Worm (Caenorhabditis elegans) whole organism, L4 larva: ENCODE results near the gene K08H2.4.

Source experiments
- D1046.2 ChIP-seq: fragments of 200-800 bp; sonication (Bioruptor generic); IDR thresholded peaks from 2 replicates; pipeline ENCODE4 v1.3.6; 2022; ENCODE audit warnings: missing genetic modification characterization, missing compliant biosample characterization
- Y48G9A.11 ChIP-seq: fragments of 200-800 bp; sonication (Bioruptor generic); IDR thresholded peaks from 2 replicates; pipeline ENCODE4 v1.3.6; 2022; ENCODE audit warnings: missing genetic modification reagents, missing genetic modification characterization, missing compliant biosample characterization
- Y75B8A.6 ChIP-seq: fragments of 200-800 bp; sonication (Bioruptor generic); IDR thresholded peaks from 2 replicates; pipeline ENCODE4 v1.3.6; 2022; ENCODE audit warnings: missing genetic modification reagents, missing genetic modification characterization, missing compliant biosample characterization
- ZK546.5 ChIP-seq, 2 experiments: sonication (generic microtip); optimal IDR thresholded peaks; 2 replicates each; lab custom pipeline; 2017; ENCODE audit warnings: missing biosample characterization in 2 of 2, missing genetic modification characterization in 2 of 2
- aha-1 ChIP-seq: fragments of 150-350 bp; peaks from one replicate; lab custom pipeline; 2014; ENCODE audit warnings: missing biosample characterization, missing genetic modification characterization
- attf-4 ChIP-seq: sonication (generic microtip); optimal IDR thresholded peaks from 3 replicates; lab custom pipeline; 2017; ENCODE audit warnings: missing biosample characterization, missing genetic modification characterization
- daf-16 ChIP-seq, 3 experiments: sonication (generic microtip); optimal IDR thresholded peaks; 2 replicates each; lab custom pipeline; 2016 to 2017; ENCODE audit warnings: missing genetic modification characterization in 3 of 3, missing genetic modification reagents in 3 of 3, mild to moderate bottlenecking in 2 of 3, missing compliant biosample characterization in 2 of 3, missing biosample characterization in 1 of 3, moderate library complexity in 1 of 3
- dmd-6 ChIP-seq: fragments of 200-800 bp; sonication (Bioruptor generic); IDR thresholded peaks from 2 replicates; pipeline ENCODE4 v1.3.6; 2022; ENCODE audit warnings: missing genetic modification reagents, missing genetic modification characterization, missing compliant biosample characterization
- dmd-9 ChIP-seq: fragments of 200-800 bp; sonication (Bioruptor generic); IDR thresholded peaks from 2 replicates; pipeline ENCODE4 v1.3.6; 2022; ENCODE audit warnings: missing genetic modification reagents, missing genetic modification characterization, missing compliant biosample characterization
- dpl-1 ChIP-seq: fragments of 150-350 bp; optimal IDR thresholded peaks from 2 replicates; lab custom pipeline; 2014; ENCODE audit warnings: missing biosample characterization, missing genetic modification reagents, missing genetic modification characterization
- duxl-1 ChIP-seq: sonication (generic microtip); optimal IDR thresholded peaks from 2 replicates; lab custom pipeline; 2016; ENCODE audit warnings: mild to moderate bottlenecking, missing genetic modification characterization, moderate library complexity, missing compliant biosample characterization; ENCODE audit not compliant: poor library complexity
- dve-1 ChIP-seq: sonication (generic microtip); optimal IDR thresholded peaks from 2 replicates; lab custom pipeline; 2017; ENCODE audit warnings: antibody characterized with exemption, mild to moderate bottlenecking, missing genetic modification characterization, missing compliant biosample characterization; ENCODE audit not compliant: insufficient read depth
- egl-27 ChIP-seq: sonication (generic microtip); optimal IDR thresholded peaks from 3 replicates; lab custom pipeline; 2017; ENCODE audit warnings: missing biosample characterization, missing genetic modification reagents, missing genetic modification characterization
- egl-43 ChIP-seq: fragments of 200-800 bp; sonication (Bioruptor generic); IDR thresholded peaks from 2 replicates; pipeline ENCODE4 v1.3.6; 2022; ENCODE audit warnings: missing genetic modification reagents, missing genetic modification characterization, missing compliant biosample characterization
- gei-8 ChIP-seq: fragments of 200-800 bp; sonication (Bioruptor generic); optimal IDR thresholded peaks from 2 replicates; lab custom pipeline; 2018; ENCODE audit warnings: mild to moderate bottlenecking, missing genetic modification characterization, missing compliant biosample characterization
- hif-1 ChIP-seq, 2 experiments: sonication (generic microtip); optimal IDR thresholded peaks; 2 replicates each; lab custom pipeline; 2016 to 2017; ENCODE audit warnings: missing compliant biosample characterization in 2 of 2, missing genetic modification characterization in 2 of 2, missing genetic modification reagents in 2 of 2, missing genotype in 2 of 2, mild to moderate bottlenecking in 1 of 2
- hlh-11 ChIP-seq: fragments of 200-800 bp; sonication (Bioruptor generic); optimal IDR thresholded peaks from 2 replicates; lab custom pipeline; 2018; ENCODE audit warnings: mild to moderate bottlenecking, missing genetic modification characterization, missing compliant biosample characterization
- hlh-30 ChIP-seq: sonication (generic microtip); optimal IDR thresholded peaks from 2 replicates; lab custom pipeline; 2017; ENCODE audit warnings: antibody characterized with exemption, mild to moderate bottlenecking, missing genetic modification characterization, missing compliant biosample characterization; ENCODE audit not compliant: insufficient read depth
- lim-7 ChIP-seq: fragments of 200-800 bp; sonication (Bioruptor generic); IDR thresholded peaks from 2 replicates; pipeline ENCODE4 v1.3.6; 2022; ENCODE audit warnings: missing genetic modification characterization, missing compliant biosample characterization
- lin-13 ChIP-seq: fragments of 150-350 bp; optimal IDR thresholded peaks from 2 replicates; lab custom pipeline; 2014; ENCODE audit warnings: missing biosample characterization, missing genetic modification reagents, missing genetic modification characterization
- lin-15B ChIP-seq: fragments of 150-350 bp; sonication (generic microtip); optimal IDR thresholded peaks from 3 replicates; lab custom pipeline; 2014; ENCODE audit warnings: missing biosample characterization, missing genetic modification characterization
- lin-29 ChIP-seq: fragments of 200-800 bp; sonication (Bioruptor generic); IDR thresholded peaks from 2 replicates; pipeline ENCODE4 v1.3.6; 2022; ENCODE audit warnings: missing genetic modification reagents, missing genetic modification characterization, missing compliant biosample characterization
- lin-38 ChIP-seq: fragments of 200-800 bp; sonication (Bioruptor generic); IDR thresholded peaks from 2 replicates; pipeline ENCODE4 v1.3.6; 2022; ENCODE audit warnings: missing genetic modification reagents, missing genetic modification characterization, missing compliant biosample characterization
- madf-9 ChIP-seq: fragments of 200-800 bp; sonication (Bioruptor generic); conservative IDR thresholded peaks from 2 replicates; pipeline ENCODE4 v1.3.6; 2022; ENCODE audit warnings: missing genetic modification reagents, missing genetic modification characterization, missing compliant biosample characterization
- mep-1 ChIP-seq: fragments of 150-350 bp; sonication (generic microtip); optimal IDR thresholded peaks from 3 replicates; lab custom pipeline; 2014; ENCODE audit warnings: missing biosample characterization, missing genetic modification characterization
- mes-2 ChIP-seq: sonication (generic microtip); optimal IDR thresholded peaks from 2 replicates; lab custom pipeline; 2016; ENCODE audit warnings: missing genotype, mild to moderate bottlenecking, missing genetic modification characterization, missing compliant biosample characterization; ENCODE audit not compliant: poor library complexity, severe bottlenecking
- mxl-3 ChIP-seq: fragments of 200-800 bp; sonication (Bioruptor generic); optimal IDR thresholded peaks from 2 replicates; lab custom pipeline; 2018; ENCODE audit warnings: mild to moderate bottlenecking, missing genetic modification characterization, missing compliant biosample characterization
- nhr-10 ChIP-seq: fragments of 150-350 bp; optimal IDR thresholded peaks from 2 replicates; lab custom pipeline; 2014; ENCODE audit warnings: missing biosample characterization, missing genetic modification characterization
- nhr-28 ChIP-seq: fragments of 150-350 bp; optimal IDR thresholded peaks from 2 replicates; lab custom pipeline; 2014; ENCODE audit warnings: missing biosample characterization, missing genetic modification characterization
- nhr-6 ChIP-seq: fragments of 150-350 bp; optimal IDR thresholded peaks from 2 replicates; lab custom pipeline; 2014; ENCODE audit warnings: missing biosample characterization, missing genetic modification characterization
- pqm-1 ChIP-seq: sonication (generic microtip); optimal IDR thresholded peaks from 2 replicates; lab custom pipeline; 2017; ENCODE audit warnings: missing biosample characterization, missing genetic modification characterization
- rbr-2 ChIP-seq: sonication (generic microtip); optimal IDR thresholded peaks from 2 replicates; lab custom pipeline; 2016; ENCODE audit warnings: missing genotype, missing genetic modification characterization, missing compliant biosample characterization
- spr-1 ChIP-seq: sonication (generic microtip); optimal IDR thresholded peaks from 2 replicates; lab custom pipeline; 2016; ENCODE audit warnings: mild to moderate bottlenecking, missing genetic modification characterization, missing compliant biosample characterization
- spr-3 ChIP-seq: fragments of 200-800 bp; sonication (Bioruptor generic); optimal IDR thresholded peaks from 2 replicates; lab custom pipeline; 2018; ENCODE audit warnings: mild to moderate bottlenecking, missing genetic modification characterization, missing compliant biosample characterization
- unc-39 ChIP-seq: sonication (generic microtip); optimal IDR thresholded peaks from 2 replicates; lab custom pipeline; 2017; ENCODE audit warnings: missing biosample characterization, missing genetic modification characterization
- unc-62 ChIP-seq, 3 experiments: fragments of 150-350 bp in 1 of 3; sonication (generic microtip); optimal IDR thresholded peaks in 2 of 3; peaks in 1 of 3; 1 replicate in 1 of 3; 2 replicates in 2 of 3; lab custom pipeline; 2014 to 2017; ENCODE audit warnings: missing biosample characterization in 3 of 3, missing genetic modification characterization in 3 of 3, missing genetic modification reagents in 3 of 3, missing genotype in 1 of 3
- vab-7 ChIP-seq: fragments of 200-800 bp; sonication (Bioruptor generic); IDR thresholded peaks from 2 replicates; pipeline ENCODE4 v1.3.6; 2022; ENCODE audit warnings: missing genetic modification reagents, missing genetic modification characterization, missing compliant biosample characterization
- zfp-2 ChIP-seq: sonication (generic microtip); optimal IDR thresholded peaks from 2 replicates; lab custom pipeline; 2016; ENCODE audit warnings: mild to moderate bottlenecking, missing genetic modification characterization, missing compliant biosample characterization

The K08H2.4 gene

ce11 chrX:13221357-13221756 is 16.9 kb upstream of the K08H2.4 start, which contains the start of gene asp-4:
asp-4 (minus strand) TSS chrX:13221462.
- TF ChIP-seq lin-38 (no peak), nhr-6 (tag; lab: Kevin White, UChicago) (no peak), attf-4 (tag; lab: Kevin White, UChicago) (no peak), aha-1 (tag; lab: Kevin White, UChicago) (no peak), dve-1 (tag; lab: Kevin White, UChicago) (peak; percentile 74), dmd-6 (GFP tag; lab: Robert Waterston, UW) (peak; percentile 71), lin-29 (GFP tag; lab: Robert Waterston, UW) (no peak), mxl-3 (GFP tag; lab: Kevin White, UChicago) (no peak), hlh-30 (peak; percentile 25), duxl-1 (tag; lab: Kevin White, UChicago) (no peak), zfp-2 (tag; lab: Kevin White, UChicago) (no peak), pqm-1 (tag; lab: Kevin White, UChicago) (peak; percentile 15), egl-27 (tag; lab: Kevin White, UChicago) (no peak), lim-7 (GFP tag; lab: Robert Waterston, UW) (no peak), dpl-1 (GFP tag; lab: Kevin White, UChicago) (no peak), hlh-11 (tag; lab: Kevin White, UChicago) (peak; percentile 84), vab-7 (no peak), Y48G9A.11 (GFP tag; lab: Robert Waterston, UW) (no peak), daf-16 (GFP tag; optimal IDR thresholded peaks at IDR 0.05; lab: Kevin White, UChicago) (no peak), daf-16 (tag; optimal IDR thresholded peaks at IDR 0.05; lab: Kevin White, UChicago) (peak; percentile 95), unc-62 (GFP tag; optimal IDR thresholded peaks at IDR 0.05 in 1 of 2; lab: Kevin White, UChicago) (no peak), unc-62 (tag; optimal IDR thresholded peaks at IDR 0.05; lab: Kevin White, UChicago) (no peak)

ce11 chrX:13223437-13223836 is 14.9 kb upstream of the K08H2.4 start, which contains the start of gene skr-20:
skr-20 (minus strand) TSS chrX:13223537.
- TF ChIP-seq daf-16 (GFP tag; optimal IDR thresholded peaks at IDR 0.05; lab: Kevin White, UChicago) (no peak), daf-16 (tag; optimal IDR thresholded peaks at IDR 0.05; lab: Kevin White, UChicago) (no peak), gei-8 (GFP tag; lab: Kevin White, UChicago) (no peak), unc-39 (no peak), lin-15B (tag; lab: Kevin White, UChicago) (no peak), madf-9 (GFP tag; lab: Robert Waterston, UW) (no peak), spr-1 (tag; lab: Kevin White, UChicago) (no peak)
- TF ChIP-seq, all 104 proteins: peak for 0

- TF ChIP-seq aha-1 (tag; lab: Kevin White, UChicago) (peak; percentile 9), pqm-1 (tag; lab: Kevin White, UChicago) (no peak), lin-13 (GFP tag; lab: Kevin White, UChicago) (no peak), ZK546.5 (tag; optimal IDR thresholded peaks at IDR 0.05; lab: Kevin White, UChicago) (no peak)
- TF ChIP-seq, all 104 proteins: peak for 1
Observed at ce11 chrX:13224608-13225007, 13.7 kb upstream of the K08H2.4 start, which contains the start of gene skr-19. skr-19 (minus strand) TSS chrX:13224708.

ce11 chrX:13225111-13225905 is 13.0 kb upstream of the K08H2.4 start:
- TF ChIP-seq pqm-1 (tag; lab: Kevin White, UChicago) (peak; percentile 13), hlh-30 (peak; percentile 90), hif-1 (tag; optimal IDR thresholded peaks at IDR 0.05; lab: Kevin White, UChicago) (peak in 1 of 2 experiments; percentile 26), rbr-2 (no peak), spr-3 (GFP tag; lab: Kevin White, UChicago) (no peak), nhr-28 (tag; lab: Kevin White, UChicago) (peak; percentile 46), hlh-11 (tag; lab: Kevin White, UChicago) (peak; percentile 55), gei-8 (GFP tag; lab: Kevin White, UChicago) (no peak), dve-1 (tag; lab: Kevin White, UChicago) (peak; percentile 32), nhr-10 (tag; lab: Kevin White, UChicago) (no peak), lim-7 (GFP tag; lab: Robert Waterston, UW) (no peak), dmd-6 (GFP tag; lab: Robert Waterston, UW) (peak; percentile 42; the same call in 1 of the 2 replicates), mep-1 (peak; percentile 48), aha-1 (tag; lab: Kevin White, UChicago) (no peak), D1046.2 (GFP tag; lab: Robert Waterston, UW) (no peak), egl-43 (GFP tag; lab: Robert Waterston, UW) (no peak), unc-62 (GFP tag; optimal IDR thresholded peaks at IDR 0.05 in 1 of 2; lab: Kevin White, UChicago) (peak in 1 of 2 experiments; percentile 93), unc-62 (tag; optimal IDR thresholded peaks at IDR 0.05; lab: Kevin White, UChicago) (no peak), mes-2 (peak; percentile 61), vab-7 (no peak), Y75B8A.6 (GFP tag; lab: Robert Waterston, UW) (no peak), daf-16 (GFP tag; optimal IDR thresholded peaks at IDR 0.05; lab: Kevin White, UChicago) (no peak), daf-16 (tag; optimal IDR thresholded peaks at IDR 0.05; lab: Kevin White, UChicago) (peak; percentile 68), attf-4 (tag; lab: Kevin White, UChicago) (no peak), dmd-9 (no peak)
